Worm (Caenorhabditis elegans) whole organism, L4 larva: Measurements from ENCODE around the gene gpx-4.

Experiments
- D1046.2 ChIP-seq: fragments of 200-800 bp; sonication (Bioruptor generic); IDR thresholded peaks from 2 replicates; pipeline ENCODE4 v1.3.6; 2022; ENCODE audit warnings: missing genetic modification characterization, missing compliant biosample characterization
- F10B5.3 ChIP-seq: sonication (generic microtip); optimal IDR thresholded peaks from 2 replicates; lab custom pipeline; 2016; ENCODE audit warnings: mild to moderate bottlenecking, missing genetic modification characterization, missing compliant biosample characterization
- F37D6.2 ChIP-seq: sonication (generic microtip); optimal IDR thresholded peaks from 2 replicates; lab custom pipeline; 2016; ENCODE audit warnings: mild to moderate bottlenecking, missing genetic modification characterization, missing compliant biosample characterization
- T20F7.1 ChIP-seq: fragments of 200-800 bp; sonication (Bioruptor generic); optimal IDR thresholded peaks from 2 replicates; lab custom pipeline; 2018; ENCODE audit warnings: mild to moderate bottlenecking, missing genetic modification characterization, missing compliant biosample characterization
- Y105C5A.15 ChIP-seq: fragments of 200-800 bp; sonication (Bioruptor generic); IDR thresholded peaks from 2 replicates; pipeline ENCODE4 v1.3.6; 2022; ENCODE audit warnings: missing genetic modification characterization, missing compliant biosample characterization
- Y5F2A.4 ChIP-seq: fragments of 200-800 bp; sonication (Bioruptor generic); optimal IDR thresholded peaks from 2 replicates; lab custom pipeline; 2018; ENCODE audit warnings: mild to moderate bottlenecking, missing genetic modification characterization, missing compliant biosample characterization
- Y75B8A.6 ChIP-seq: fragments of 200-800 bp; sonication (Bioruptor generic); IDR thresholded peaks from 2 replicates; pipeline ENCODE4 v1.3.6; 2022; ENCODE audit warnings: missing genetic modification reagents, missing genetic modification characterization, missing compliant biosample characterization
- ZK546.5 ChIP-seq, 2 experiments: sonication (generic microtip); optimal IDR thresholded peaks; 2 replicates each; lab custom pipeline; 2017; ENCODE audit warnings: missing biosample characterization in 2 of 2, missing genetic modification characterization in 2 of 2
- arid-1 ChIP-seq: fragments of 200-800 bp; sonication (Bioruptor generic); conservative IDR thresholded peaks from 2 replicates; pipeline ENCODE4 v1.3.6; 2022; ENCODE audit warnings: missing genetic modification reagents, missing genetic modification characterization, missing compliant biosample characterization
- ceh-20 ChIP-seq: fragments of 200-800 bp; sonication (Bioruptor generic); IDR thresholded peaks from 2 replicates; pipeline ENCODE4 v1.3.6; 2022; ENCODE audit warnings: missing genetic modification reagents, missing genetic modification characterization, missing compliant biosample characterization
- ceh-28 ChIP-seq: fragments of 150-350 bp; optimal IDR thresholded peaks from 2 replicates; lab custom pipeline; 2014; ENCODE audit warnings: missing biosample characterization, missing genetic modification reagents, missing genetic modification characterization
- ces-1 ChIP-seq: fragments of 150-350 bp; sonication (generic microtip); optimal IDR thresholded peaks from 4 replicates; lab custom pipeline; 2014; ENCODE audit warnings: missing biosample characterization, missing genetic modification reagents, missing genetic modification characterization
- daf-16 ChIP-seq, 3 experiments: sonication (generic microtip); optimal IDR thresholded peaks; 2 replicates each; lab custom pipeline; 2016 to 2017; ENCODE audit warnings: missing genetic modification characterization in 3 of 3, missing genetic modification reagents in 3 of 3, mild to moderate bottlenecking in 2 of 3, missing compliant biosample characterization in 2 of 3, missing biosample characterization in 1 of 3, moderate library complexity in 1 of 3
- daf-19 ChIP-seq: fragments of 200-800 bp; sonication (Bioruptor generic); conservative IDR thresholded peaks from 2 replicates; pipeline ENCODE4 v1.3.6; 2022; ENCODE audit warnings: missing genetic modification characterization, missing compliant biosample characterization
- dmd-8 ChIP-seq: fragments of 200-800 bp; sonication (Bioruptor generic); IDR thresholded peaks from 2 replicates; pipeline ENCODE4 v1.3.6; 2022; ENCODE audit warnings: missing genetic modification characterization, missing compliant biosample characterization
- dpl-1 ChIP-seq: fragments of 150-350 bp; optimal IDR thresholded peaks from 2 replicates; lab custom pipeline; 2014; ENCODE audit warnings: missing biosample characterization, missing genetic modification reagents, missing genetic modification characterization
- dve-1 ChIP-seq: sonication (generic microtip); optimal IDR thresholded peaks from 2 replicates; lab custom pipeline; 2017; ENCODE audit warnings: antibody characterized with exemption, mild to moderate bottlenecking, missing genetic modification characterization, missing compliant biosample characterization; ENCODE audit not compliant: insufficient read depth
- egl-27 ChIP-seq: sonication (generic microtip); optimal IDR thresholded peaks from 3 replicates; lab custom pipeline; 2017; ENCODE audit warnings: missing biosample characterization, missing genetic modification reagents, missing genetic modification characterization
- fkh-10 ChIP-seq: fragments of 150-350 bp; optimal IDR thresholded peaks from 2 replicates; lab custom pipeline; 2014; ENCODE audit warnings: missing biosample characterization, missing genetic modification reagents, missing genetic modification characterization
- gei-8 ChIP-seq: fragments of 200-800 bp; sonication (Bioruptor generic); optimal IDR thresholded peaks from 2 replicates; lab custom pipeline; 2018; ENCODE audit warnings: mild to moderate bottlenecking, missing genetic modification characterization, missing compliant biosample characterization
- jun-1 ChIP-seq: fragments of 150-350 bp; optimal IDR thresholded peaks from 2 replicates; lab custom pipeline; 2014; ENCODE audit warnings: missing biosample characterization, missing genetic modification reagents, missing genetic modification characterization
- lin-1 ChIP-seq: fragments of 200-800 bp; sonication (Bioruptor generic); IDR thresholded peaks from 2 replicates; pipeline ENCODE4 v1.3.6; 2022; ENCODE audit warnings: missing genetic modification reagents, missing genetic modification characterization, missing compliant biosample characterization
- lin-15B ChIP-seq: fragments of 150-350 bp; sonication (generic microtip); optimal IDR thresholded peaks from 3 replicates; lab custom pipeline; 2014; ENCODE audit warnings: missing biosample characterization, missing genetic modification characterization
- lin-38 ChIP-seq: fragments of 200-800 bp; sonication (Bioruptor generic); IDR thresholded peaks from 2 replicates; pipeline ENCODE4 v1.3.6; 2022; ENCODE audit warnings: missing genetic modification reagents, missing genetic modification characterization, missing compliant biosample characterization
- lin-39 ChIP-seq: fragments of 150-350 bp; optimal IDR thresholded peaks from 2 replicates; lab custom pipeline; 2014; ENCODE audit warnings: missing biosample characterization, missing genetic modification reagents, missing genetic modification characterization
- madf-5 ChIP-seq, 2 experiments: fragments of 200-800 bp; sonication (Bioruptor generic); IDR thresholded peaks; 2 replicates each; pipeline ENCODE4 v1.3.6; 2022; ENCODE audit warnings: missing compliant biosample characterization in 2 of 2, missing genetic modification characterization in 2 of 2
- madf-9 ChIP-seq: fragments of 200-800 bp; sonication (Bioruptor generic); conservative IDR thresholded peaks from 2 replicates; pipeline ENCODE4 v1.3.6; 2022; ENCODE audit warnings: missing genetic modification reagents, missing genetic modification characterization, missing compliant biosample characterization
- mdt-29 ChIP-seq: fragments of 200-800 bp; sonication (Bioruptor generic); IDR thresholded peaks from 2 replicates; pipeline ENCODE4 v1.3.6; 2022; ENCODE audit warnings: missing genetic modification reagents, missing genetic modification characterization, missing compliant biosample characterization
- mes-2 ChIP-seq: sonication (generic microtip); optimal IDR thresholded peaks from 2 replicates; lab custom pipeline; 2016; ENCODE audit warnings: missing genotype, mild to moderate bottlenecking, missing genetic modification characterization, missing compliant biosample characterization; ENCODE audit not compliant: poor library complexity, severe bottlenecking
- mxl-2 ChIP-seq: fragments of 200-800 bp; sonication (Bioruptor generic); conservative IDR thresholded peaks from 2 replicates; pipeline ENCODE4 v1.3.6; 2022; ENCODE audit warnings: missing genetic modification reagents, missing genetic modification characterization, missing compliant biosample characterization
- nhr-10 ChIP-seq: fragments of 150-350 bp; optimal IDR thresholded peaks from 2 replicates; lab custom pipeline; 2014; ENCODE audit warnings: missing biosample characterization, missing genetic modification characterization
- nhr-102 ChIP-seq: sonication (generic microtip); optimal IDR thresholded peaks from 2 replicates; lab custom pipeline; 2016; ENCODE audit warnings: mild to moderate bottlenecking, missing genetic modification characterization, moderate library complexity, missing compliant biosample characterization
- nhr-111 ChIP-seq: fragments of 200-800 bp; sonication (Bioruptor generic); optimal IDR thresholded peaks from 2 replicates; lab custom pipeline; 2018; ENCODE audit warnings: mild to moderate bottlenecking, missing genetic modification characterization, missing compliant biosample characterization
- nhr-25 ChIP-seq: sonication (generic microtip); optimal IDR thresholded peaks from 2 replicates; lab custom pipeline; 2017; ENCODE audit warnings: missing genetic modification characterization, mild to moderate bottlenecking, missing compliant biosample characterization, antibody characterized with exemption, moderate library complexity, borderline replicate concordance; ENCODE audit not compliant: insufficient read depth
- nhr-48 ChIP-seq: sonication (generic microtip); optimal IDR thresholded peaks from 2 replicates; lab custom pipeline; 2016; ENCODE audit warnings: mild to moderate bottlenecking, missing genetic modification characterization, missing compliant biosample characterization
- nhr-6 ChIP-seq: fragments of 150-350 bp; optimal IDR thresholded peaks from 2 replicates; lab custom pipeline; 2014; ENCODE audit warnings: missing biosample characterization, missing genetic modification characterization
- pha-4 ChIP-seq, 2 experiments: fragments of 150-350 bp in 1 of 2; fragments of 200-800 bp in 1 of 2; sonication (Bioruptor generic) in 1 of 2; IDR thresholded peaks in 1 of 2; optimal IDR thresholded peaks in 1 of 2; 2 replicates each; pipeline versions ENCODE4 v1.3.6 to Lab custom; 2014 to 2022; ENCODE audit warnings: missing genetic modification characterization in 2 of 2, missing genetic modification reagents in 2 of 2, missing biosample characterization in 1 of 2, missing compliant biosample characterization in 1 of 2
- php-3 ChIP-seq: fragments of 200-800 bp; sonication (Bioruptor generic); IDR thresholded peaks from 2 replicates; pipeline ENCODE4 v1.3.6; 2022; ENCODE audit warnings: missing genetic modification reagents, missing genetic modification characterization, missing compliant biosample characterization
- sdz-12 ChIP-seq: fragments of 200-800 bp; sonication (Bioruptor generic); optimal IDR thresholded peaks from 2 replicates; lab custom pipeline; 2018; ENCODE audit warnings: mild to moderate bottlenecking, missing genetic modification characterization, missing compliant biosample characterization
- snpc-1.2 ChIP-seq: fragments of 200-800 bp; sonication (Bioruptor generic); IDR thresholded peaks from 2 replicates; pipeline ENCODE4 v1.3.6; 2022; ENCODE audit warnings: missing genetic modification reagents, missing genetic modification characterization, missing compliant biosample characterization
- tag-97 ChIP-seq: fragments of 200-800 bp; sonication (Bioruptor generic); IDR thresholded peaks from 2 replicates; pipeline ENCODE4 v1.3.6; 2022; ENCODE audit warnings: missing genetic modification characterization, missing compliant biosample characterization
- tra-1 ChIP-seq: fragments of 200-800 bp; sonication (Bioruptor generic); IDR thresholded peaks from 2 replicates; pipeline ENCODE4 v1.3.6; 2022; ENCODE audit warnings: missing genetic modification reagents, missing genetic modification characterization, missing compliant biosample characterization
- unc-39 ChIP-seq: sonication (generic microtip); optimal IDR thresholded peaks from 2 replicates; lab custom pipeline; 2017; ENCODE audit warnings: missing biosample characterization, missing genetic modification characterization
- vab-7 ChIP-seq: fragments of 200-800 bp; sonication (Bioruptor generic); IDR thresholded peaks from 2 replicates; pipeline ENCODE4 v1.3.6; 2022; ENCODE audit warnings: missing genetic modification reagents, missing genetic modification characterization, missing compliant biosample characterization
- zfp-2 ChIP-seq: sonication (generic microtip); optimal IDR thresholded peaks from 2 replicates; lab custom pipeline; 2016; ENCODE audit warnings: mild to moderate bottlenecking, missing genetic modification characterization, missing compliant biosample characterization
- zfp-3 ChIP-seq: fragments of 200-800 bp; sonication (Bioruptor generic); conservative IDR thresholded peaks from 2 replicates; pipeline ENCODE4 v1.3.6; 2022; ENCODE audit warnings: missing genetic modification reagents, missing genetic modification characterization, missing compliant biosample characterization
- zip-11 ChIP-seq: fragments of 200-800 bp; sonication (Bioruptor generic); IDR thresholded peaks from 2 replicates; pipeline ENCODE4 v1.3.6; 2022; ENCODE audit warnings: missing genetic modification characterization, missing compliant biosample characterization
- ztf-7 ChIP-seq: fragments of 150-350 bp; optimal IDR thresholded peaks from 2 replicates; lab custom pipeline; 2014; ENCODE audit warnings: missing biosample characterization, missing genetic modification characterization

gpx-4 gene

DNA sequence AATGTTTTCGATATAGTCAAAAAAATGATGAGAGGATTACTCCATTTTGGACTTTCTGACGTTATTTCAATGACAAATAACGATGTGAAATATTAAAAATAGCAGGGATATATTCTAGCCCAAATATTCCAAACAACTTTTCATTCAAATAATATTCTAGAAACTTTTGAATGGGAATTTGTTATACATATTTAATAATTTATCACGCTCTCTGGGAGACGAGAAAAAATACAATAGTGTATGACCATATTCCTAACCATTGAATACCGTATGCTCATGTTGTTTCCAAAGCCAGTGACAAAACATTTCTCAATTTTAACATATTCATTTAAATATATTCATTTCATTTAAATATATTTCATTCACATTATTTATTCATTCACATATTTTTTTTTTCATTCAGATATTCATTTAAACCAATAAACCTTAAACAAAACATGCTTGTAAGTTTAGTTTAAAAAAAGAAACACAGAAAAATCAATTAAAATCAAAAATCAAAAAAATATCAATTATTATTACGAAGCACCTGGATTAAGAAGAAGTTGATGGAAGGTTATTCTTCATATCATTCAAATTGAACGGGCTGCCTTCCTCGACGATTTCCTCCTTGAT lies 34.9 kb upstream of the gpx-4 start (continued):
- TF ChIP-seq nhr-48 (tag; lab: Kevin White, UChicago) (no peak), gei-8 (GFP tag; lab: Kevin White, UChicago) (no peak), sdz-12 (no peak), php-3 (GFP tag; lab: Robert Waterston, UW) (peak; percentile 69), nhr-25 (tag; lab: Kevin White, UChicago) (no peak), T20F7.1 (GFP tag; lab: Kevin White, UChicago) (peak; percentile 80), madf-5 (GFP tag; IDR thresholded peaks at IDR 0.05; lab: Robert Waterston, UW) (peak in 1 of 2 experiments; percentile 51; a peak in 1 of 4 replicates), dpl-1 (no peak), pha-4 (GFP tag; IDR thresholded peaks at IDR 0.05; lab: Robert Waterston, UW) (peak; percentile 85; the same call in 1 of the 2 replicates), pha-4 (tag; optimal IDR thresholded peaks at IDR 0.05; lab: Kevin White, UChicago) (no peak), lin-38 (peak; percentile 67), ceh-20 (GFP tag; lab: Robert Waterston, UW) (no peak), vab-7 (no peak), ZK546.5 (tag; optimal IDR thresholded peaks at IDR 0.05; lab: Kevin White, UChicago) (no peak), zfp-3 (GFP tag; lab: Robert Waterston, UW) (peak; percentile 99), ceh-28 (tag; lab: Kevin White, UChicago) (no peak), nhr-102 (tag; lab: Kevin White, UChicago) (peak; percentile 66), mes-2 (tag; lab: Kevin White, UChicago) (no peak), fkh-10 (GFP tag; lab: Kevin White, UChicago) (no peak), egl-27 (tag; lab: Kevin White, UChicago) (no peak), Y105C5A.15 (GFP tag; lab: Robert Waterston, UW) (peak; percentile 84), lin-1 (GFP tag; lab: Robert Waterston, UW) (peak; percentile 93), dve-1 (tag; lab: Kevin White, UChicago) (peak; percentile 92), lin-15B (tag; lab: Kevin White, UChicago) (no peak), nhr-111 (GFP tag; lab: Kevin White, UChicago) (peak; percentile 5), ces-1 (GFP tag; lab: Kevin White, UChicago) (no peak), ztf-7 (tag; lab: Kevin White, UChicago) (no peak), zfp-2 (no peak), zip-11 (GFP tag; lab: Robert Waterston, UW) (no peak), D1046.2 (GFP tag; lab: Robert Waterston, UW) (0 out of 2 replicates have a peak, but pooled peaks have one; percentile 37), Y5F2A.4 (no peak), snpc-1.2 (GFP tag; lab: Robert Waterston, UW) (peak; percentile 67; the same call in 1 of the 2 replicates), daf-16 (GFP tag; optimal IDR thresholded peaks at IDR 0.05; lab: Kevin White, UChicago) (peak in 1 of 2 experiments; percentile 49), daf-16 (tag; optimal IDR thresholded peaks at IDR 0.05; lab: Kevin White, UChicago) (peak; percentile 52), madf-9 (GFP tag; lab: Robert Waterston, UW) (peak; percentile 72), tag-97 (GFP tag; lab: Robert Waterston, UW) (no peak), F37D6.2 (no peak), mdt-29 (no peak; the same call in 1 of the 2 replicates), nhr-10 (tag; lab: Kevin White, UChicago) (no peak), Y75B8A.6 (GFP tag; lab: Robert Waterston, UW) (peak; percentile 84), F10B5.3 (tag; lab: Kevin White, UChicago) (no peak), lin-39 (tag; lab: Kevin White, UChicago) (no peak), unc-39 (no peak), mxl-2 (GFP tag; lab: Robert Waterston, UW) (no peak), jun-1 (no peak), dmd-8 (0 out of 2 replicates have a peak, but pooled peaks have one; percentile 63), tra-1 (GFP tag; lab: Robert Waterston, UW) (0 out of 2 replicates have a peak, but pooled peaks have one; percentile 57), arid-1 (GFP tag; lab: Robert Waterston, UW) (peak; percentile 83; the same call in 1 of the 2 replicates), daf-19 (GFP tag; lab: Robert Waterston, UW) (peak; percentile 90), nhr-6 (tag; lab: Kevin White, UChicago) (no peak)
